Worm (Caenorhabditis elegans): Measurements from ENCODE around the gene frk-1.
A peak's percentile ranks its signal among the peaks of the same experiment; 100 is the strongest.

Gene frk-1

DNA sequence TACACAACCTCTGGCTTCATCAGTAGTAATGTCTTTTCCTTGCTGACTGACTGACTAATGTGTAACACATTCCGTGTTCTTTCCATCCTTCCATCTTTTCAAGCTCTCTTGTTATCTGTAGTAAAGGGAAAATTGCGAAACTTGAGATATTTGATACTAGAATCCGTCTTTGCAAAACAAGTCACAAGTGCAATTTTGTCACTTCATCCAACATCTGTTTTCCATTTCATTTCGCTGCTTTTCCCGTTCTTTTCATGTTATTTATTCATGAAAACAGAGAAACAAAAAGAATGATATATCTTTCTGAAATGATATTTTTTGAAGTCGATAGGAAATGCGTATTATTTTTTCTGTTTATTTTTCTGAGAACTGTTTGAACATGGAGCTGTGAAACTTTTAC is 3.0 kb downstream of the frk-1 start:
- peak; percentile 14 for TF ChIP-seq lin-14 (GFP tag; optimal IDR thresholded peaks at IDR 0.05)
- TF ChIP-seq jun-1 (tag; optimal IDR thresholded peaks at IDR 0.05), result no peak
- TF ChIP-seq ceh-88 (GFP tag; IDR thresholded peaks at IDR 0.05), result no peak
- no peak for TF ChIP-seq unc-98 (GFP tag; IDR thresholded peaks at IDR 0.05)
- TF ChIP-seq efl-1 (optimal IDR thresholded peaks at IDR 0.05), result no peak
- no peak for TF ChIP-seq efl-1 (GFP tag; optimal IDR thresholded peaks at IDR 0.05 in 1 of 2)
- TF ChIP-seq C04F5.9 (tag; optimal IDR thresholded peaks at IDR 0.05), result no peak
- TF ChIP-seq nhr-47 (tag; optimal IDR thresholded peaks at IDR 0.05), result no peak
- peak; percentile 83 for TF ChIP-seq dsc-1 (tag; optimal IDR thresholded peaks at IDR 0.05)
- no peak for TF ChIP-seq tbx-2 (tag; optimal IDR thresholded peaks at IDR 0.05)
- TF ChIP-seq tlp-1 (tag; optimal IDR thresholded peaks at IDR 0.05), result no peak
- no peak for TF ChIP-seq elt-3 (tag; optimal IDR thresholded peaks at IDR 0.05)
- TF ChIP-seq aly-2 (tag; optimal IDR thresholded peaks at IDR 0.05), result no peak
- peak; percentile 58 for TF ChIP-seq fkh-4 (tag; optimal IDR thresholded peaks at IDR 0.05; ENCODE audit: borderline replicate concordance)
- no peak for TF ChIP-seq mdl-1 (tag; optimal IDR thresholded peaks at IDR 0.05)
- no peak for TF ChIP-seq blmp-1 (tag; optimal IDR thresholded peaks at IDR 0.05)
- no peak for TF ChIP-seq nhr-237 (tag; optimal IDR thresholded peaks at IDR 0.05)

ce11 chrIV:10047108-10047507 is 4.1 kb downstream of the frk-1 start, which contains the start of gene T04B2.3:
T04B2.3 (plus strand) TSS chrIV:10047408.
- TF ChIP-seq Y116A8C.19 (tag; optimal IDR thresholded peaks at IDR 0.05; ENCODE audit: borderline replicate concordance) (no peak), irx-1 (tag; optimal IDR thresholded peaks at IDR 0.05) (no peak), lin-14 (GFP tag; optimal IDR thresholded peaks at IDR 0.05) (no peak)

ce11 chrIV:10048268-10048667 is 5.3 kb downstream of the frk-1 start:
- TF ChIP-seq vab-15 (tag; optimal IDR thresholded peaks at IDR 0.05) (no peak), mef-2 (tag; optimal IDR thresholded peaks at IDR 0.05) (no peak), ets-5 (GFP tag; IDR thresholded peaks at IDR 0.05) (no peak), ama-1 (optimal IDR thresholded peaks at IDR 0.05) (no peak), rnt-1 (tag; optimal IDR thresholded peaks at IDR 0.05) (peak; percentile 25), nhr-47 (tag; optimal IDR thresholded peaks at IDR 0.05) (no peak), blmp-1 (tag; optimal IDR thresholded peaks at IDR 0.05) (peak; percentile 18), fkh-4 (tag; optimal IDR thresholded peaks at IDR 0.05; ENCODE audit: borderline replicate concordance) (no peak), lin-14 (GFP tag; optimal IDR thresholded peaks at IDR 0.05) (peak; percentile 72), nhr-85 (tag) (no peak), efl-1 (optimal IDR thresholded peaks at IDR 0.05) (no peak), efl-1 (GFP tag; optimal IDR thresholded peaks at IDR 0.05 in 1 of 2) (peak in 1 of 2 experiments; percentile 59), tlp-1 (tag; optimal IDR thresholded peaks at IDR 0.05) (no peak)

- no peak for TF ChIP-seq C16A3.4 (tag; optimal IDR thresholded peaks at IDR 0.05)
- no peak for TF ChIP-seq elt-2 (tag; optimal IDR thresholded peaks at IDR 0.05)
- TF ChIP-seq snu-23 (GFP tag; optimal IDR thresholded peaks at IDR 0.05), result no peak
- TF ChIP-seq skn-1 (tag; optimal IDR thresholded peaks at IDR 0.05), result no peak
- no peak for TF ChIP-seq nhr-12 (tag; optimal IDR thresholded peaks at IDR 0.05)
- TF ChIP-seq ets-5 (GFP tag; IDR thresholded peaks at IDR 0.05), result no peak
- TF ChIP-seq nhr-76 (tag; optimal IDR thresholded peaks at IDR 0.05), result no peak
Observed at ce11 chrIV:10051088-10051487, 8.1 kb downstream of the frk-1 start, which contains the start of gene T04B2.8. T04B2.8 (minus strand) TSS chrIV:10051188.

ce11 chrIV:10053550-10053949 is 10.6 kb downstream of the frk-1 start, which contains the start of gene srv-12:
srv-12 (minus strand) TSS chrIV:10053650.
- TF ChIP-seq ceh-8 (GFP tag; optimal IDR thresholded peaks at IDR 0.05) (no peak), elt-3 (tag; optimal IDR thresholded peaks at IDR 0.05) (no peak), ztf-4 (tag; optimal IDR thresholded peaks at IDR 0.05) (no peak), lir-3 (tag; optimal IDR thresholded peaks at IDR 0.05; ENCODE audit: poor library complexity) (no peak), F16B12.6 (tag; optimal IDR thresholded peaks at IDR 0.05) (no peak)
